Fruit fly (Drosophila melanogaster): ENCODE results near the gene CG6833.

The CG6833 gene

dm6 chr3L:14004041-14004407, 47.0 kb upstream of the CG6833 start (continued):
- TF ChIP-seq CG12942 (GFP tag; optimal IDR thresholded peaks at IDR 0.05) = no peak
- no peak for TF ChIP-seq CG31441 (GFP tag; IDR thresholded peaks at IDR 0.05)
- TF ChIP-seq CG30431 (GFP tag; optimal IDR thresholded peaks at IDR 0.05) = no peak
- no peak for TF ChIP-seq fd102C (GFP tag; optimal IDR thresholded peaks at IDR 0.05)
- no peak for TF ChIP-seq lola (GFP tag; optimal IDR thresholded peaks at IDR 0.05)
- no peak for TF ChIP-seq ro (GFP tag; IDR thresholded peaks at IDR 0.05)
- TF ChIP-seq Stat92E (GFP tag; optimal IDR thresholded peaks at IDR 0.05) = no peak
- TF ChIP-seq CG18764 (GFP tag; optimal IDR thresholded peaks at IDR 0.05) = no peak
- TF ChIP-seq caup (GFP tag; optimal IDR thresholded peaks at IDR 0.05; ENCODE audit: severe bottlenecking) = peak; percentile 58
- peak; percentile 91 for TF ChIP-seq cg (GFP tag; optimal IDR thresholded peaks at IDR 0.05)
- no peak for TF ChIP-seq CG4424 (GFP tag; optimal IDR thresholded peaks at IDR 0.05)
- no peak for TF ChIP-seq ap (GFP tag; IDR thresholded peaks at IDR 0.05)
- no peak for TF ChIP-seq org-1 (GFP tag; optimal IDR thresholded peaks at IDR 0.05)
- TF ChIP-seq tna (GFP tag; IDR thresholded peaks at IDR 0.05; ENCODE audit: partially characterized antibody) = no peak
- no peak for TF ChIP-seq Kr (GFP tag; optimal IDR thresholded peaks at IDR 0.05)
- no peak for TF ChIP-seq Scr (GFP tag; IDR thresholded peaks at IDR 0.05; ENCODE audit: partially characterized antibody)
- TF ChIP-seq twi (tag; optimal IDR thresholded peaks at IDR 0.05) = no peak
- TF ChIP-seq bowl (GFP tag; IDR thresholded peaks at IDR 0.05) = no peak
- peak; percentile 37; the same call in 1 of the 2 replicates for TF ChIP-seq vvl (GFP tag; IDR thresholded peaks at IDR 0.05)
- no peak for TF ChIP-seq CG4730 (GFP tag; IDR thresholded peaks at IDR 0.05)
- no peak for TF ChIP-seq CG7839 (tag; optimal IDR thresholded peaks at IDR 0.05)
- no peak for TF ChIP-seq CG12299 (tag; optimal IDR thresholded peaks at IDR 0.05)
- TF ChIP-seq CG14050 (GFP tag; IDR thresholded peaks at IDR 0.05) = no peak
- TF ChIP-seq kni (GFP tag; optimal IDR thresholded peaks at IDR 0.05) = no peak
- peak; percentile 2 for TF ChIP-seq CG10267 (tag; optimal IDR thresholded peaks at IDR 0.05)
- TF ChIP-seq CG12071 (GFP tag; optimal IDR thresholded peaks at IDR 0.05) = peak; percentile 34
- TF ChIP-seq CoRest (tag; optimal IDR thresholded peaks at IDR 0.05) = no peak
- peak; percentile 82 for TF ChIP-seq ci (GFP tag; IDR thresholded peaks at IDR 0.05)
- TF ChIP-seq sens (GFP tag) = peak; percentile 25
- TF ChIP-seq Optix (GFP tag; IDR thresholded peaks at IDR 0.05) = no peak
- TF ChIP-seq sc (optimal IDR thresholded peaks at IDR 0.05) = no peak
- no peak for TF ChIP-seq sc (GFP tag; optimal IDR thresholded peaks at IDR 0.05)
- peak; percentile 21 for TF ChIP-seq cwo (GFP tag; optimal IDR thresholded peaks at IDR 0.05)
- TF ChIP-seq Side (GFP tag; optimal IDR thresholded peaks at IDR 0.05) = peak; percentile 2
- no peak for TF ChIP-seq zfh1 (GFP tag; IDR thresholded peaks at IDR 0.05)
- peak; percentile 9; the same call in 1 of the 2 replicates for TF ChIP-seq seq (GFP tag; IDR thresholded peaks at IDR 0.05)
- TF ChIP-seq crp (GFP tag; optimal IDR thresholded peaks at IDR 0.05) = no peak
- TF ChIP-seq kah (GFP tag; optimal IDR thresholded peaks at IDR 0.05) = peak; percentile 50
- peak; percentile 71 for TF ChIP-seq mirr (GFP tag; optimal IDR thresholded peaks at IDR 0.05)
- TF ChIP-seq CG6765 (GFP tag; optimal IDR thresholded peaks at IDR 0.05) = no peak
- no peak for TF ChIP-seq CG6689 (GFP tag; IDR thresholded peaks at IDR 0.05)
- no peak for TF ChIP-seq grn (GFP tag; optimal IDR thresholded peaks at IDR 0.05)
- peak; percentile 68 for TF ChIP-seq CG8924 (tag; optimal IDR thresholded peaks at IDR 0.05)
- TF ChIP-seq row (GFP tag; IDR thresholded peaks at IDR 0.05) = no peak; the same call in 2 of the 3 replicates
- TF ChIP-seq oc (tag; optimal IDR thresholded peaks at IDR 0.05) = peak; percentile 12
- no peak for TF ChIP-seq chn (GFP tag; optimal IDR thresholded peaks at IDR 0.05)
- TF ChIP-seq CG13287 (GFP tag; IDR thresholded peaks at IDR 0.05; ENCODE audit: partially characterized antibody) = peak; percentile 33; the same call in 1 of the 2 replicates
- peak; percentile 18 for TF ChIP-seq CG13894 (tag; optimal IDR thresholded peaks at IDR 0.05)
- TF ChIP-seq sens-2 (GFP tag; IDR thresholded peaks at IDR 0.05) = no peak
- TF ChIP-seq CG2129 (GFP tag; IDR thresholded peaks at IDR 0.05; ENCODE audit: partially characterized antibody) = no peak
- no peak for TF ChIP-seq trh (GFP tag; optimal IDR thresholded peaks at IDR 0.05)

All from whole organism, embryonic.